Worm (Caenorhabditis elegans): ENCODE measurements around the gene R02F2.10.

Gene R02F2.10

DNA sequence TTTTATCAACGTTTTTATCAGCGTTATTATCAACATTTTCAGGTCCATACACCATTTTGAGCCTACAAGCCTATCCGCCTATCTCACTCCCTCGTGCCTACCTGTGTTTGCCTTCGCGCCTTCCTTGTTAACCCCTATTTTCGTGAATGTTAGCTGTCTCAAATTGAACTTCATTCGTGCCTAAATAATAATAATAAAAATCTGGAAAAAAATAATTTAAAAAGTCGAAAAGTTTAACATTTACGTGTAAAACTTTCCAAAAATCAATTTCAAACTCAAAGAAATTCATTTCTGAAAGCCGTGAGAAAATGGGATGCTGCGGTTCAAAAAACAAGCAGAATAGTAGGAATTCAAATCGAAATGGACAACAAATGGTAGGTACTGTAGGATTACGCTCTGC, at the start of gene R02F2.10:
Gene R02F2.10, plus strand, starts transcription at position 301 of the 400 bp plus-strand sequence.
- TF ChIP-seq F57A8.1 (GFP tag; optimal IDR thresholded peaks at IDR 0.05) (no peak), madf-10 (tag; optimal IDR thresholded peaks at IDR 0.05) (no peak), mes-4 (tag; optimal IDR thresholded peaks at IDR 0.05) (no peak), ZK185.1 (tag; optimal IDR thresholded peaks at IDR 0.05; ENCODE audit: poor library complexity, severe bottlenecking) (no peak), C06A6.2 (GFP tag; conservative IDR thresholded peaks at IDR 0.05) (no peak), rec-8 (tag; optimal IDR thresholded peaks at IDR 0.05) (no peak), hsf-1 (GFP tag; IDR thresholded peaks at IDR 0.05) (no peak), ama-1 (optimal IDR thresholded peaks at IDR 0.05) (no peak), ama-1 (GFP tag; optimal IDR thresholded peaks at IDR 0.05) (no peak), F10E7.11 (tag; optimal IDR thresholded peaks at IDR 0.05) (no peak), akir-1 (GFP tag; optimal IDR thresholded peaks at IDR 0.05) (no peak)

DNA sequence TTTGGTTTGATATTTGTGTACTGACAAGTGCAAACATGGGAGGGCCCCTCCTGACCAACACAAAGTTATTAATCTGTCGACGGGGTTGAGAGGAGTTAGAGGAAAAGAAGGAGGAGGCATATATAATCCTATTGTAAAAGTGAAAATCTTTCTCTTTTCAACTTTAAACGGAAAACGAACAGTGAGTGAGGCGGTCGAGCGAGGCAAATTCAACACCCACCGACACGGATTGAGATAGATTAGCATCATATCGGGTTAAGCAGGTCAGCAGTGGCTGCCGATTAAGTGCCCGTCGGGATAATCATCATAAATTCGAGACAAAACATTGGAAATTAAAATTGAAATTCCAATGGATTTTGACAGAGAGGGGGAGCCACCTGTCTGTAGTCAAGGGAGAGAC, 41.8 kb upstream of the R02F2.10 start:
- TF ChIP-seq F55B11.4 (tag; optimal IDR thresholded peaks at IDR 0.05; ENCODE audit: borderline replicate concordance, insufficient read depth) (no peak), efl-1 (GFP tag; optimal IDR thresholded peaks at IDR 0.05) (no peak), ztf-28 (GFP tag; IDR thresholded peaks at IDR 0.05) (no peak), lin-35 (GFP tag; optimal IDR thresholded peaks at IDR 0.05) (no peak), nfya-2 (GFP tag; IDR thresholded peaks at IDR 0.05) (no peak), xnd-1 (tag; optimal IDR thresholded peaks at IDR 0.05) (no peak), rpc-1 (optimal IDR thresholded peaks at IDR 0.05) (no peak), rpc-1 (tag; optimal IDR thresholded peaks at IDR 0.05) (no peak), attf-3 (GFP tag; conservative IDR thresholded peaks at IDR 0.05) (no peak)

DNA sequence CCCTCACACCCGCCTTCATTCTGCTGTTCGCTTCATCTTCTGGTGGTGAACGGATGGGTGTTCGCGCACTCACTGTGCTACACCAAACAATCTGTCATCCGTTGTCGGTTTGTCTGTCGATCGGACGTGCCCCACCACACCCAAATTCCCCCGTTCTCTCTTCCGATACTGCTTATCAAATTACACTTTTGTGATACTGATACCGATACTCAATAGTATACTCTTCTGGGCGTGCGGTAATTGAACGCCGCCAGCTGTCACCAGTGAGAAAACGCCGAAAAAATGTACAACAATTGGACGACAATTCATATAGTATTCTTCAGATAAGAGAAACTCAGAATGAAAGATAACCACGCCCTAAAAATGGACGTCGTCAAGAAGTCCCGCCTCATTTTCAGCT, 40.0 kb upstream of the R02F2.10 start:
- TF ChIP-seq nhr-80 (tag; optimal IDR thresholded peaks at IDR 0.05) = peak; percentile 67
- TF ChIP-seq ztf-28 (GFP tag; IDR thresholded peaks at IDR 0.05) = 0 out of 2 replicates have a peak, but pooled peaks have one; percentile 4
- no peak for TF ChIP-seq gei-17 (GFP tag; optimal IDR thresholded peaks at IDR 0.05)

DNA sequence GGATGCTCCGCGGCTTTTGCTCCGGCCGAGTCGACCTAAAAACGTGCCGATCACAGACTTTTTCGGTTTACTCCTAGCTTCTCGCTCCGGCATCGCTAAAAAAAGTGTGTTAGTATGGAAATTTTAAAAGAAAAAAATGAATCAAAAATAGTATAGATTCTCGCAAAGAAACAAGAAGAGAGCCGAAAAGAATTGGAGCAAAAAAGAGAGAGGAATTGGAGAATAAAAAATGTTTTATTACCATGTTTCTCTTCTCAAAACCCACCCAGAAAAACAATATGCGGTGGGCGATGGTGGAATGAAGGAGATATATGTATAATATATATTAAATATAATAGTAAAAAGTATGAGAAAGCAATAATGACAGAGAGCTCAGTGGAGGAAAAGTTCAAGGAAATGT, 37.6 kb upstream of the R02F2.10 start, which contains the start of gene W03A5.6:
Gene W03A5.6, minus strand, starts transcription at position 101 of the 400 bp plus-strand sequence.
- no peak for TF ChIP-seq nhr-120 (GFP tag; IDR thresholded peaks at IDR 0.05)
- no peak for TF ChIP-seq F33H1.4 (GFP tag; IDR thresholded peaks at IDR 0.05)

DNA sequence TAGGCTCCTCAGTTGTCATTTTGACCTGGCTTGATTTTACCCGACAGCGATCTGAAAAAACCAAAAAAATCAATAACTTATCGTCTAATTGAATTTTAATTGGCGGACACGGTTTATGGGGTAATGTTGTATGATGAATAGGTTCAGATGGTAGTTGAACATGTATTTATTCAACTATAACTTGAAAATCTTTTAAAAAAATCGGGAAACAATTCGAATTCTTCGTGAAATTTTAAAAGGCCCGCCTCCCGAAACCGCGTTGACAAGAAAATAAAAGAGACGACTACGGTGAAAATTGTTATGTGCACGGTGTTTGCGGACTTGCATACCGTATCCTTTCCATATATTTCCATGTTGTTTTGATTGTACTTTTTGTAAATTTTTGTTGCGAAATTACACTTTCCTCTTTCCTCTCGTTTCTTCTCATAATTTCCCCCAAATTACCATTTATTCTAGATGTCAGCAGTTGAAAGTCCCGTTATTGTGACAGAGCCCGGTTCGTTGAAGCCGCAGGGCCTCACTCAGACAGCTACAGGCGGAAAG, 35.3 kb upstream of the R02F2.10 start, which contains the start of the genes T24G10.2 and disl-2:
Gene T24G10.2, minus strand, starts transcription at position 51 of the 543 bp plus-strand sequence.
Gene disl-2, plus strand, starts transcription at position 457 of the 543 bp plus-strand sequence.
- no peak for TF ChIP-seq xnd-1 (tag; optimal IDR thresholded peaks at IDR 0.05)
- TF ChIP-seq dpl-1 (GFP tag; optimal IDR thresholded peaks at IDR 0.05) = peak; percentile 10
- TF ChIP-seq lsl-1 (GFP tag; optimal IDR thresholded peaks at IDR 0.05) = peak; percentile 86
- no peak for TF ChIP-seq B0019.2 (GFP tag; conservative IDR thresholded peaks at IDR 0.05)
- no peak for TF ChIP-seq snpc-3.4 (tag; optimal IDR thresholded peaks at IDR 0.05)
- peak; percentile 76 for TF ChIP-seq attf-5 (GFP tag; optimal IDR thresholded peaks at IDR 0.05)
- 0 out of 2 replicates have a peak, but pooled peaks have one; percentile 16 for TF ChIP-seq dox-1 (GFP tag; IDR thresholded peaks at IDR 0.05)
- TF ChIP-seq T26A5.8 (tag; optimal IDR thresholded peaks at IDR 0.05) = no peak
- peak; percentile 15 for TF ChIP-seq K12H6.12 (tag; optimal IDR thresholded peaks at IDR 0.05)
- TF ChIP-seq F22D6.2 (tag; optimal IDR thresholded peaks at IDR 0.05) = no peak
- TF ChIP-seq ztf-3 (GFP tag; optimal IDR thresholded peaks at IDR 0.05) = no peak
- no peak for TF ChIP-seq ekl-4 (GFP tag; IDR thresholded peaks at IDR 0.05)
- TF ChIP-seq lin-35 (GFP tag; optimal IDR thresholded peaks at IDR 0.05) = peak in 1 of 3 experiments; percentile 27
- no peak for TF ChIP-seq Y95B8A.8 (GFP tag; IDR thresholded peaks at IDR 0.05)
- no peak for TF ChIP-seq hmg-20 (GFP tag; IDR thresholded peaks at IDR 0.05)
- no peak for TF ChIP-seq ceh-100 (GFP tag; IDR thresholded peaks at IDR 0.05)
- peak; percentile 25 for TF ChIP-seq F23B12.7 (tag; optimal IDR thresholded peaks at IDR 0.05; ENCODE audit: insufficient read depth)
- TF ChIP-seq ztf-6 (GFP tag; IDR thresholded peaks at IDR 0.05) = no peak
- TF ChIP-seq bed-1 (GFP tag; IDR thresholded peaks at IDR 0.05) = no peak
- no peak for TF ChIP-seq ceh-27 (GFP tag; optimal IDR thresholded peaks at IDR 0.05)
- TF ChIP-seq egrh-3 (GFP tag; IDR thresholded peaks at IDR 0.05) = no peak

Data from whole organism, young adult.